Worm (Caenorhabditis elegans): ENCODE data around the gene ZC168.2.

ZC168.2 gene

DNA sequence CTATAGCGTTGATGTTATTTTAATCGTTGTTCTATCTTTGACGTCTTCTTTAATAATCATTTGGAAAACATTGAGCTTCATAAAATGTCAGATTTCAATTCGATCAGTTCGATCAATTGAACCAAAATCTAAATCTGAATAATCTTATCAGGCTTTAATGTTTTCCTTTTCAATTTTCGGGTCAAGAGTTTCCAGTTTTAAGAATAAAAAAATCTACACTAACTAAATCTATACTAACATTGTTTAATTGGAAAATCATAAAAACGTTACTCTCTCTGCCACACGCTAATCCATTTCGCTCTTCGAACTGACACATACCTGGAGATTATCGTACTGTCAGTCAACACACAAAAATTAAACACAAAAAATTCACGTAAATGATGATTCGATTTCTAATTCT, 36.4 kb downstream of the ZC168.2 start, which contains the start of gene T25B9.11:
T25B9.11 (plus strand) TSS at position 301 of the 400 bp plus-strand sequence.
- no peak for TF ChIP-seq unc-62 (GFP tag; optimal IDR thresholded peaks at IDR 0.05)

- no peak for TF ChIP-seq unc-62 (GFP tag; optimal IDR thresholded peaks at IDR 0.05)
Observed at ce11 chrIV:10765053-10765452, 37.2 kb downstream of the ZC168.2 start, which contains the start of gene T25B9.12. T25B9.12 (plus strand) TSS chrIV:10765353.

DNA sequence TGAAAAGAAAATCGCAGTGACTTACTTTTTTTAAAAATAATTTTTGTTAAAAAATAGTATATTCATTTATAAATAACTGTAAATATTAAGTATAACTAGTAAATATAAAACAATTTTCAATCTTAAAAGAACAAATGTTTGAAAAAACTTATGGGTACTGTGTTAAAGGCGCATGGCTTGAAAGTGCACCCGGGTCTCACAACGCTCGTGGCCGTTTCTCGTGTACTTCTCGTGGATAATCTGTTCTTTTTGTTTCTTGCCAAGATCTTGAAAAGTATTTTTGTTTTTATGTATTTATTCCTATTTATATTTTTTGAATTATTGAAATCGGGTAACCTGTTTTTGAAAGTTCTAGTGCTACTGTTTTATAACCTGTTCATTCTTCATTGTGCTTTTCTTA, 38.2 kb downstream of the ZC168.2 start:
- no peak for TF ChIP-seq unc-62 (GFP tag; optimal IDR thresholded peaks at IDR 0.05)

DNA sequence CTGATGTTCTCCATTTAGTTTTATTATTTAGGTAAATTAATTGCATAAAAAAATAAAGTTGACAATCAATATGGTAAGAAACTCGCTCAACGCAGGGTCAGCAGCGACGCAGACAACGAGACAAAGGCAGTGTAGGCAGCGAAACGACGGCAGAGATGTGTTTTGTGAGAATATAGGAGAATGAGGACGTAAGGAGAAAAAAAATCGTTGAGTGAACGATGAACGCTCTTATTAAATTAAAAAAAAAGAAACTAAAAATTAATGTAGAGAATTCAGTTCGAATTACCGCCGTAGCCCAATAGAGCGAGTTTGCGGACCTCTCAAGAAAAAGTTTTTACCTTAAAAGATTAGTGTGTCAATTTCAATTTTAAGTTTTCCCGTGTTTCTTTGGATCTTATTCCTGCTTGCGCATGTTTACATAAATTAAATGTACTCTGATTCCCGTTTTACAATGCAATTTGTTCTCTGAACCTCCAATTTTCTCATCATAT, 40.4 kb downstream of the ZC168.2 start, which contains the start of gene T25B9.8:
T25B9.8 (minus strand) TSS at position 51 of the 491 bp plus-strand sequence.
- TF ChIP-seq unc-62 (GFP tag; optimal IDR thresholded peaks at IDR 0.05) = no peak

- TF ChIP-seq unc-62 (GFP tag; optimal IDR thresholded peaks at IDR 0.05) = no peak
Observed at ce11 chrIV:10769353-10769752, 41.5 kb downstream of the ZC168.2 start, which contains the start of gene T25B9.9. T25B9.9 (plus strand) TSS chrIV:10769653.

ce11 chrIV:10771296-10771695, 43.5 kb downstream of the ZC168.2 start:
- TF ChIP-seq unc-62 (GFP tag; optimal IDR thresholded peaks at IDR 0.05) = no peak

ce11 chrIV:10773811-10774210, 46.0 kb downstream of the ZC168.2 start, which contains the start of gene inpp-1:
inpp-1 (minus strand) TSS chrIV:10773911.
- no peak for TF ChIP-seq unc-62 (GFP tag; optimal IDR thresholded peaks at IDR 0.05)

DNA sequence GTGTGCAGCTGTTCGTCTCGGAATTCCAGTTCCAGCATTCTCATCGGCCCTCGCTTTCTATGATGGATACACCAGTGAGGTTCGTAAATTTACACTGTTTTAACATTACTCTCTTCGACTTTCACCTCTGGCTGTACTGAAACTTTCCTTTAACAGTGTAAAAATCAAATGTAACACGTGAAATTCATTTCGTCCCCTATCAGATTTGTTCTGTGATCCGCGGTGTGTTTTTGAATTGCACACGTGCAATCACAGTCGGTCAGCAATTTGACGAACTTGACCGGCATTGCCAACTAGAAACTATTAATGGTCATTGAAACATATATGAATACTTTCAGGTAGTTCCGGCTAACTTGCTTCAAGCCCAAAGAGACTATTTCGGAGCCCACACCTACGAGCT, 49.2 kb downstream of the ZC168.2 start:
- TF ChIP-seq unc-62 (GFP tag; optimal IDR thresholded peaks at IDR 0.05) = no peak

- TF ChIP-seq unc-62 (GFP tag; optimal IDR thresholded peaks at IDR 0.05) = no peak
Observed at ce11 chrIV:10777600-10777999, 49.8 kb downstream of the ZC168.2 start.

ce11 chrIV:10778582-10778981, 50.7 kb downstream of the ZC168.2 start:
- no peak for TF ChIP-seq unc-62 (GFP tag; optimal IDR thresholded peaks at IDR 0.05)
